Fruit fly (Drosophila melanogaster) whole organism, embryonic: ENCODE data around the gene Fas1.

Source experiments
- Ada2b ChIP-seq: fragments of 200-800 bp; sonication (Bioruptor generic); IDR thresholded peaks from 2 replicates; pipeline ENCODE4 v1.3.6; 2022; ENCODE audit warnings: missing biosample characterization, missing genetic modification characterization
- Atf-2 ChIP-seq: fragments of 200-800 bp; sonication (Bioruptor generic); optimal IDR thresholded peaks from 2 replicates; lab custom pipeline; 2016; ENCODE audit warnings: missing biosample characterization, missing genetic modification characterization
- CG10209 ChIP-seq: fragments of 200-800 bp; sonication (Bioruptor generic); optimal IDR thresholded peaks from 3 replicates; lab custom pipeline; 2017; ENCODE audit warnings: missing biosample characterization, mild to moderate bottlenecking, missing genetic modification characterization, missing genetic modification reagents
- CG10565 ChIP-seq: fragments of 200-800 bp; sonication (Bioruptor generic); optimal IDR thresholded peaks from 3 replicates; lab custom pipeline; 2016; ENCODE audit warnings: missing biosample characterization, mild to moderate bottlenecking, missing genetic modification characterization
- CG11504 ChIP-seq: fragments of 200-800 bp; sonication (Bioruptor generic); optimal IDR thresholded peaks from 3 replicates; lab custom pipeline; 2019; ENCODE audit warnings: missing biosample characterization, mild to moderate bottlenecking, missing genetic modification characterization, moderate library complexity
- CG11696 ChIP-seq: fragments of 200-800 bp; sonication (Bioruptor generic); IDR thresholded peaks from 2 replicates; pipeline ENCODE4 v1.3.6; 2022; ENCODE audit warnings: missing biosample characterization, missing genetic modification characterization
- CG13123 ChIP-seq: fragments of 200-800 bp; sonication (Bioruptor generic); optimal IDR thresholded peaks from 2 replicates; lab custom pipeline; 2016; ENCODE audit warnings: missing biosample characterization, missing genetic modification characterization
- CG15479 ChIP-seq: fragments of 200-800 bp; sonication (Bioruptor generic); optimal IDR thresholded peaks from 3 replicates; lab custom pipeline; 2019; ENCODE audit warnings: missing biosample characterization, mild to moderate bottlenecking, missing genetic modification characterization, moderate library complexity
- CG15696 ChIP-seq: fragments of 200-800 bp; sonication (Bioruptor generic); optimal IDR thresholded peaks from 2 replicates; lab custom pipeline; 2019; ENCODE audit warnings: missing biosample characterization, mild to moderate bottlenecking, missing genetic modification characterization, moderate library complexity
- CG16779 ChIP-seq: fragments of 200-800 bp; sonication (Bioruptor generic); IDR thresholded peaks from 2 replicates; pipeline ENCODE4 v1.3.6; 2022; ENCODE audit warnings: missing biosample characterization, missing genetic modification characterization
- CG18476 ChIP-seq: fragments of 200-800 bp; sonication (Bioruptor generic); optimal IDR thresholded peaks from 2 replicates; lab custom pipeline; 2016; ENCODE audit warnings: missing biosample characterization, mild to moderate bottlenecking, missing genetic modification characterization
- CG2199 ChIP-seq: fragments of 200-800 bp; sonication (Bioruptor generic); IDR thresholded peaks from 3 replicates; pipeline ENCODE4 v1.3.6; 2022; ENCODE audit warnings: missing biosample characterization, missing genetic modification characterization
- CG34376 ChIP-seq: fragments of 200-800 bp; sonication (Bioruptor generic); optimal IDR thresholded peaks from 2 replicates; lab custom pipeline; 2018; ENCODE audit warnings: missing biosample characterization, mild to moderate bottlenecking, missing genetic modification characterization
- CG34422 ChIP-seq: fragments of 200-800 bp; sonication (Bioruptor generic); IDR thresholded peaks from 3 replicates; pipeline ENCODE4 v1.3.6; 2022; ENCODE audit warnings: missing biosample characterization, missing genetic modification characterization
- CG6854 ChIP-seq: fragments of 200-800 bp; sonication (Bioruptor generic); optimal IDR thresholded peaks from 3 replicates; lab custom pipeline; 2017; ENCODE audit warnings: missing biosample characterization, mild to moderate bottlenecking, missing genetic modification characterization
- CTCF ChIP-seq: fragments of 200-800 bp; sonication (Bioruptor generic); optimal IDR thresholded peaks from 2 replicates; lab custom pipeline; 2017; ENCODE audit warnings: missing biosample characterization, mild to moderate bottlenecking, missing genetic modification characterization, moderate library complexity
- D19A ChIP-seq: fragments of 200-800 bp; optimal IDR thresholded peaks from 3 replicates; lab custom pipeline; 2019; ENCODE audit warnings: missing biosample characterization, mild to moderate bottlenecking, missing genetic modification characterization, moderate library complexity
- Dip2 ChIP-seq: fragments of 200-800 bp; sonication (Bioruptor generic); IDR thresholded peaks from 2 replicates; pipeline ENCODE4 v1.3.6; 2022; ENCODE audit warnings: missing biosample characterization, missing genetic modification characterization
- E2f2 ChIP-seq: fragments of 200-800 bp; sonication (Bioruptor generic); IDR thresholded peaks from 2 replicates; pipeline ENCODE4 v1.3.6; 2022; ENCODE audit warnings: missing biosample characterization, missing genetic modification characterization
- Ets97D ChIP-seq: fragments of 200-800 bp; sonication (Bioruptor generic); optimal IDR thresholded peaks from 3 replicates; lab custom pipeline; 2016; ENCODE audit warnings: missing biosample characterization, missing genetic modification characterization
- Fer1 ChIP-seq: fragments of 200-800 bp; sonication (Bioruptor generic); optimal IDR thresholded peaks from 2 replicates; lab custom pipeline; 2017; ENCODE audit warnings: missing biosample characterization, mild to moderate bottlenecking, missing genetic modification characterization
- Gug ChIP-seq: fragments of 200-800 bp; sonication (Bioruptor generic); IDR thresholded peaks from 4 replicates; pipeline ENCODE4 v1.3.6; 2022; ENCODE audit warnings: missing biosample characterization, missing genetic modification characterization
- HLH4C ChIP-seq: fragments of 200-800 bp; sonication (Bioruptor generic); IDR thresholded peaks from 3 replicates; pipeline ENCODE4 v1.3.6; 2022; ENCODE audit warnings: missing biosample characterization, missing genetic modification characterization; ENCODE audit not compliant: partially characterized antibody
- Hand ChIP-seq: fragments of 200-800 bp; sonication (Bioruptor generic); optimal IDR thresholded peaks from 2 replicates; lab custom pipeline; 2017; ENCODE audit warnings: mild to moderate bottlenecking, missing biosample characterization, missing genetic modification reagents, missing genetic modification characterization
- Hmr ChIP-seq: fragments of 200-800 bp; sonication (Bioruptor generic); optimal IDR thresholded peaks from 3 replicates; lab custom pipeline; 2017; ENCODE audit warnings: mild to moderate bottlenecking, missing biosample characterization, missing genetic modification reagents, missing genetic modification characterization
- Hsf ChIP-seq: fragments of 200-800 bp; sonication (Bioruptor generic); optimal IDR thresholded peaks from 3 replicates; lab custom pipeline; 2016; ENCODE audit warnings: missing biosample characterization, missing genetic modification characterization
- Myb ChIP-seq: fragments of 200-800 bp; sonication (Bioruptor generic); optimal IDR thresholded peaks from 2 replicates; lab custom pipeline; 2016; ENCODE audit warnings: missing biosample characterization, missing genetic modification characterization
- Opbp ChIP-seq: fragments of 200-800 bp; sonication (Bioruptor generic); IDR thresholded peaks from 3 replicates; pipeline ENCODE4 v1.3.6; 2022; ENCODE audit warnings: missing biosample characterization, missing genetic modification characterization; ENCODE audit not compliant: partially characterized antibody
- Rx ChIP-seq: fragments of 200-800 bp; sonication (Bioruptor generic); IDR thresholded peaks from 2 replicates; pipeline ENCODE4 v1.3.6; 2022; ENCODE audit warnings: missing biosample characterization, missing genetic modification characterization
- Side ChIP-seq: fragments of 200-800 bp; sonication (Bioruptor generic); optimal IDR thresholded peaks from 2 replicates; lab custom pipeline; 2016; ENCODE audit warnings: missing biosample characterization, missing genetic modification characterization
- Sry-δ ChIP-seq: fragments of 200-800 bp; sonication (Bioruptor generic); optimal IDR thresholded peaks from 2 replicates; lab custom pipeline; 2016; ENCODE audit warnings: missing biosample characterization, missing genetic modification characterization
- Xrp1 ChIP-seq: fragments of 200-800 bp; sonication (Bioruptor generic); IDR thresholded peaks from 2 replicates; pipeline ENCODE4 v1.3.6; 2022; ENCODE audit warnings: missing biosample characterization, missing genetic modification characterization
- ab ChIP-seq: fragments of 200-800 bp; sonication (Bioruptor generic); optimal IDR thresholded peaks from 2 replicates; lab custom pipeline; 2016; ENCODE audit warnings: missing biosample characterization, missing genetic modification characterization
- bbx ChIP-seq: fragments of 200-800 bp; sonication (Bioruptor generic); IDR thresholded peaks from 2 replicates; pipeline ENCODE4 v1.3.6; 2022; ENCODE audit warnings: missing biosample characterization, missing genetic modification characterization; ENCODE audit not compliant: partially characterized antibody
- cato ChIP-seq: fragments of 200-800 bp; sonication (Bioruptor generic); optimal IDR thresholded peaks from 2 replicates; lab custom pipeline; 2016; ENCODE audit warnings: missing biosample characterization, missing genetic modification characterization, borderline replicate concordance
- en ChIP-seq: fragments of 200-800 bp; sonication (Bioruptor generic); optimal IDR thresholded peaks from 2 replicates; lab custom pipeline; 2016; ENCODE audit warnings: missing biosample characterization, missing genetic modification characterization
- eve ChIP-seq, 2 experiments: fragments of >200 bp; optimal IDR thresholded peaks; 2 replicates each; lab custom pipeline; 2017; ENCODE audit warnings: missing biosample characterization in 2 of 2, missing genetic modification characterization in 2 of 2
- eyg ChIP-seq: fragments of 200-800 bp; sonication (Bioruptor generic); optimal IDR thresholded peaks from 3 replicates; lab custom pipeline; 2016; ENCODE audit warnings: missing biosample characterization, missing genetic modification characterization
- fru ChIP-seq: fragments of >200 bp; optimal IDR thresholded peaks from 2 replicates; lab custom pipeline; 2017
- gsb ChIP-seq: fragments of 200-800 bp; sonication (Bioruptor generic); IDR thresholded peaks from 2 replicates; pipeline ENCODE4 v1.3.6; 2022; ENCODE audit warnings: missing biosample characterization, missing genetic modification characterization
- her ChIP-seq: fragments of 200-800 bp; sonication (Bioruptor generic); optimal IDR thresholded peaks from 2 replicates; lab custom pipeline; 2016; ENCODE audit warnings: missing biosample characterization, missing genetic modification characterization
- ken ChIP-seq: fragments of 200-800 bp; sonication (Bioruptor generic); IDR thresholded peaks from 3 replicates; pipeline ENCODE4 v1.3.6; 2022; ENCODE audit warnings: missing biosample characterization, missing genetic modification characterization
- lilli ChIP-seq: fragments of 200-800 bp; sonication (Bioruptor generic); optimal IDR thresholded peaks from 3 replicates; lab custom pipeline; 2016; ENCODE audit warnings: missing biosample characterization, missing genetic modification characterization
- mam ChIP-seq: fragments of 200-800 bp; sonication (Bioruptor generic); optimal IDR thresholded peaks from 3 replicates; lab custom pipeline; 2016; ENCODE audit warnings: missing biosample characterization, missing genetic modification characterization
- org-1 ChIP-seq: fragments of 200-800 bp; sonication (Bioruptor generic); optimal IDR thresholded peaks from 2 replicates; lab custom pipeline; 2017; ENCODE audit warnings: missing biosample characterization, missing genetic modification characterization
- pzg ChIP-seq: fragments of 200-800 bp; sonication (Bioruptor generic); optimal IDR thresholded peaks from 3 replicates; lab custom pipeline; 2018; ENCODE audit warnings: missing biosample characterization, mild to moderate bottlenecking, missing genetic modification characterization, moderate library complexity
- salm ChIP-seq: fragments of 200-800 bp; sonication (Bioruptor generic); optimal IDR thresholded peaks from 2 replicates; lab custom pipeline; 2018; ENCODE audit warnings: missing biosample characterization, mild to moderate bottlenecking, missing genetic modification characterization
- stc ChIP-seq: fragments of 200-800 bp; sonication (Bioruptor generic); IDR thresholded peaks from 2 replicates; pipeline ENCODE4 v1.3.6; 2022; ENCODE audit warnings: missing biosample characterization, missing genetic modification characterization
- tin ChIP-seq: fragments of 200-800 bp; sonication (Bioruptor generic); optimal IDR thresholded peaks from 3 replicates; lab custom pipeline; 2016; ENCODE audit warnings: missing biosample characterization, missing genetic modification characterization
- zen2 ChIP-seq: fragments of 200-800 bp; sonication (Bioruptor generic); IDR thresholded peaks from 3 replicates; pipeline ENCODE4 v1.3.6; 2022; ENCODE audit warnings: missing biosample characterization, missing genetic modification characterization; ENCODE audit not compliant: partially characterized antibody

The Fas1 gene

DNA sequence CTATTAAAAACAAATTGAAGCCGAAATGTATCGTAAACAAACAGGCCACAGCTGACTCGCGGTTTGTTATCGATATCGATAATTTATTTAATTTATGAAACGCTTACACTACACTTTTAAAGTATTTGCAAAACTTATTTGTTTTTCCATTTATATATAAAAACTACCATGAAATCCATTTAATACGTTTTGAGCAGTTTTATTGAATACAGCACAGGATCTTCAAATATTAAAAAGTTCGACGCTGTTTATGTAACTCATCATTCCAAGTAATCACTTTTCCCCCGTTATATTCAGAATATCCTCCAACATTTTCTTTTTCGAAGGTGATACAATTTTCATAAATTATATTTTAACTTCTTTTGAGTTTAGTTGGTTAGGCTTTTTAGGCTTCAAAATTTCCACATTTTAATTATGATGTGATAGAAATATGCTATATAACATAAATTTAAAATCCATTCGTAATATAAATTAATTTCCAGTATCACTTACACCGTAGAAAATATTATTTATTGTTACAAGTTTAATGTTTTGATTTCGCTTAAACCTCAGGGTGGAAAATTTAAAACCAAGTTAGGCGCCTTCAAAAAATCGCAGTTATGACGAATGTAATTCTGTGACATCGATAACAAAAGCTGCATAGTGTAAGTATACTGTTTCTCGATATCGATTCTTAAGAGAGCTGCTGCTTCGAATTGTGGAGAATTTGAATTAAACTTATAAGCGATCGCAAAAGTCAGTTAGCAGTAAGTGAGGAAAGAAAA, 22.1 kb downstream of the Fas1 start, which contains the start of the genes CG10324 and CCT3 (continued):
- TF ChIP-seq CG15479 (GFP tag; lab: Kevin White, UChicago) (no peak), ken (GFP tag; lab: Robert Waterston, UW) (peak; percentile 74; the same call in 2 of the 3 replicates), Opbp (GFP tag; lab: Robert Waterston, UW) (peak; percentile 57; the same call in 2 of the 3 replicates), E2f2 (GFP tag; lab: Robert Waterston, UW) (peak; percentile 79), ab (GFP tag; lab: Kevin White, UChicago) (no peak), CG10565 (GFP tag; lab: Kevin White, UChicago) (no peak), HLH4C (peak; percentile 75; the same call in 2 of the 3 replicates), org-1 (GFP tag; lab: Kevin White, UChicago) (no peak), Rx (no peak; the same call in 1 of the 2 replicates), Hand (GFP tag; lab: Kevin White, UChicago) (peak; percentile 16), CG2199 (GFP tag; lab: Robert Waterston, UW) (no peak), bbx (GFP tag; lab: Robert Waterston, UW) (peak; percentile 76), Myb (GFP tag; lab: Kevin White, UChicago) (no peak), Side (GFP tag; lab: Kevin White, UChicago) (peak; percentile 11), Hsf (GFP tag; lab: Kevin White, UChicago) (peak; percentile 66), salm (tag; lab: Kevin White, UChicago) (peak; percentile 18), CG13123 (GFP tag; lab: Kevin White, UChicago) (no peak), cato (GFP tag; lab: Kevin White, UChicago) (peak; percentile 44), CG6854 (peak; percentile 26), Ada2b (GFP tag; lab: Robert Waterston, UW) (peak; percentile 48), CG18476 (GFP tag; lab: Kevin White, UChicago) (peak; percentile 53), Dip2 (GFP tag; lab: Robert Waterston, UW) (no peak), eve (GFP tag; optimal IDR thresholded peaks at IDR 0.05; lab: Kevin White, UChicago) (no peak), Ets97D (GFP tag; lab: Kevin White, UChicago) (no peak), Gug (GFP tag; lab: Robert Waterston, UW) (no peak), zen2 (peak; percentile 49; the same call in 1 of the 3 replicates), fru (lab: Kevin White, UChicago) (no peak), en (GFP tag; lab: Kevin White, UChicago) (no peak), CG10209 (GFP tag; lab: Kevin White, UChicago) (peak; percentile 71), gsb (GFP tag; lab: Robert Waterston, UW) (no peak), mam (GFP tag; lab: Kevin White, UChicago) (peak; percentile 45), pzg (GFP tag; lab: Kevin White, UChicago) (peak; percentile 37), lilli (GFP tag; lab: Kevin White, UChicago) (peak; percentile 72), D19A (tag; lab: Kevin White, UChicago) (peak; percentile 62), CG11504 (tag; lab: Kevin White, UChicago) (no peak), Sry-δ (GFP tag; lab: Kevin White, UChicago) (peak; percentile 71), tin (GFP tag; lab: Kevin White, UChicago) (peak; percentile 50), her (GFP tag; lab: Kevin White, UChicago) (no peak), CG15696 (tag; lab: Kevin White, UChicago) (peak; percentile 63), CG34422 (GFP tag; lab: Robert Waterston, UW) (peak; percentile 48; the same call in 1 of the 3 replicates), Hmr (GFP tag; lab: Kevin White, UChicago) (no peak), eyg (GFP tag; lab: Kevin White, UChicago) (no peak), Xrp1 (peak; percentile 74), CG34376 (peak; percentile 43), CTCF (GFP tag; lab: Kevin White, UChicago) (no peak), Fer1 (GFP tag; lab: Kevin White, UChicago) (peak; percentile 53), stc (0 out of 2 replicates have a peak, but pooled peaks have one; percentile 38), CG16779 (GFP tag; lab: Robert Waterston, UW) (no peak), CG11696 (GFP tag; lab: Robert Waterston, UW) (no peak), Atf-2 (GFP tag; lab: Kevin White, UChicago) (peak; percentile 26)
